Fruit fly (Drosophila melanogaster): ENCODE data around the gene CG43403.

DNA sequence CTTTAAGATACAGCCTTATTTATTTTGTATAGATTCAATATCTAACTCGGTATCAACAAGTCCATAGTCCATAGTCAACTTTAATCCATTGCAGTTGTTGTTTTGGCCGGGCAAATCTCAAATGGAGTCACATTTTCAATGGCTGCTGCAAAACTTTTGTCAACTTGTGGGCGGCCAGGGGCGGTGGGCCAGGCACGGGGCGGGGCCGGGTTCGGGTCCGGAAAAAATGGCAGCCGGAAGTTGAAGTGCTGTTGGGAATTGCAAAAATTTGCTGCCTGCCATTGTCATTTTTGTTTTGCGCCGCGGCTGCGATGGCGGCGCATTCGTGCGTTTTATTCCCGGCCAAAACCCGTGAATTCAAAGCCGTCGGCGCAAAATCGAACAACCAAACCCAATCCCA, 4.0 kb downstream of the CG43403 start:
- TF ChIP-seq fru (GFP tag; optimal IDR thresholded peaks at IDR 0.05): no peak
- TF ChIP-seq Dif (GFP tag; optimal IDR thresholded peaks at IDR 0.05; ENCODE audit: partially characterized antibody): no peak
- TF ChIP-seq CG32264 (GFP tag; optimal IDR thresholded peaks at IDR 0.05): no peak
- peak; percentile 99 for TF ChIP-seq Dfd (GFP tag; optimal IDR thresholded peaks at IDR 0.05)
- no peak for TF ChIP-seq sage (GFP tag; optimal IDR thresholded peaks at IDR 0.05)
- no peak for TF ChIP-seq lola (GFP tag; optimal IDR thresholded peaks at IDR 0.05)
- no peak for TF ChIP-seq psq (GFP tag; optimal IDR thresholded peaks at IDR 0.05)

Measured in whole organism, wandering third instar larva.